Worm (Caenorhabditis elegans) whole organism, L3 larva: ENCODE results near the gene clec-151.

ENCODE experiments used
- R02D3.7 ChIP-seq: fragments of 150-350 bp; optimal IDR thresholded peaks from 2 replicates; lab custom pipeline; 2014; ENCODE audit warnings: missing biosample characterization, missing genetic modification characterization
- ZK546.5 ChIP-seq: sonication (generic microtip); optimal IDR thresholded peaks from 2 replicates; lab custom pipeline; 2017; ENCODE audit warnings: missing biosample characterization, missing genetic modification characterization
- ama-1 ChIP-seq: fragments of 150-350 bp; optimal IDR thresholded peaks from 2 replicates; lab custom pipeline; 2018
- ceh-28 ChIP-seq: fragments of 150-350 bp; optimal IDR thresholded peaks from 2 replicates; lab custom pipeline; 2014; ENCODE audit warnings: missing biosample characterization, missing genetic modification reagents, missing genetic modification characterization
- daf-12 ChIP-seq: fragments of 150-350 bp; optimal IDR thresholded peaks from 2 replicates; lab custom pipeline; 2014; ENCODE audit warnings: missing biosample characterization, missing genetic modification reagents, missing genetic modification characterization
- egl-27 ChIP-seq: sonication (generic microtip); optimal IDR thresholded peaks from 4 replicates; lab custom pipeline; 2017; ENCODE audit warnings: missing biosample characterization, missing genetic modification reagents, missing genetic modification characterization
- egl-5 ChIP-seq: fragments of 150-350 bp; optimal IDR thresholded peaks from 2 replicates; lab custom pipeline; 2017; ENCODE audit warnings: missing biosample characterization, missing genetic modification reagents, missing genetic modification characterization, inconsistent platforms
- elt-1 ChIP-seq: fragments of 150-350 bp; optimal IDR thresholded peaks from 2 replicates; lab custom pipeline; 2014; ENCODE audit warnings: missing biosample characterization, missing genetic modification characterization
- elt-2 ChIP-seq: sonication (generic microtip); optimal IDR thresholded peaks from 2 replicates; lab custom pipeline; 2016; ENCODE audit warnings: missing genetic modification reagents, mild to moderate bottlenecking, missing genetic modification characterization, missing compliant biosample characterization
- elt-3 ChIP-seq, 3 experiments: fragments of 150-350 bp in 1 of 3; sonication (generic microtip) in 2 of 3; optimal IDR thresholded peaks; 2 replicates in 2 of 3; 4 replicates in 1 of 3; lab custom pipeline; 2014 to 2017; ENCODE audit warnings: missing biosample characterization in 3 of 3, missing genetic modification characterization in 3 of 3
- eor-1 ChIP-seq, 2 experiments: fragments of 150-350 bp; optimal IDR thresholded peaks; 2 replicates each; lab custom pipeline; 2014 to 2018; ENCODE audit warnings: missing biosample characterization in 2 of 2, missing genetic modification characterization in 2 of 2
- fkh-10 ChIP-seq: sonication (generic microtip); optimal IDR thresholded peaks from 2 replicates; lab custom pipeline; 2017; ENCODE audit warnings: missing biosample characterization, missing genetic modification reagents, missing genetic modification characterization
- fos-1 ChIP-seq: fragments of 150-350 bp; optimal IDR thresholded peaks from 2 replicates; lab custom pipeline; 2014; ENCODE audit warnings: missing biosample characterization, missing genetic modification characterization
- hmg-11 ChIP-seq: sonication (generic microtip); optimal IDR thresholded peaks from 2 replicates; lab custom pipeline; 2016; ENCODE audit warnings: missing genetic modification characterization, missing compliant biosample characterization
- jun-1 ChIP-seq: fragments of 150-350 bp; optimal IDR thresholded peaks from 2 replicates; lab custom pipeline; 2014; ENCODE audit warnings: missing biosample characterization, missing genetic modification reagents, missing genetic modification characterization
- lin-15B ChIP-seq: fragments of 150-350 bp; optimal IDR thresholded peaks from 2 replicates; lab custom pipeline; 2014; ENCODE audit warnings: missing biosample characterization, missing genetic modification characterization
- lin-39 ChIP-seq: fragments of 150-350 bp; optimal IDR thresholded peaks from 2 replicates; lab custom pipeline; 2018; ENCODE audit warnings: missing biosample characterization, missing genetic modification reagents, missing genetic modification characterization
- nfya-1 ChIP-seq: sonication (generic microtip); optimal IDR thresholded peaks from 2 replicates; lab custom pipeline; 2017; ENCODE audit warnings: missing genetic modification characterization, mild to moderate bottlenecking, missing compliant biosample characterization, antibody characterized with exemption, moderate library complexity; ENCODE audit not compliant: insufficient read depth
- nhr-12 ChIP-seq: fragments of 150-350 bp; optimal IDR thresholded peaks from 2 replicates; lab custom pipeline; 2014; ENCODE audit warnings: missing biosample characterization, missing genetic modification characterization
- nhr-23 ChIP-seq: fragments of 150-350 bp; optimal IDR thresholded peaks from 2 replicates; lab custom pipeline; 2014; ENCODE audit warnings: missing biosample characterization, missing genetic modification reagents, missing genetic modification characterization
- nhr-237 ChIP-seq: fragments of 150-350 bp; optimal IDR thresholded peaks from 2 replicates; lab custom pipeline; 2014; ENCODE audit warnings: missing biosample characterization, missing genetic modification characterization
- nhr-25 ChIP-seq: sonication (generic microtip); optimal IDR thresholded peaks from 2 replicates; lab custom pipeline; 2017; ENCODE audit warnings: missing biosample characterization, missing genetic modification characterization
- nhr-28 ChIP-seq: fragments of 150-350 bp; optimal IDR thresholded peaks from 2 replicates; lab custom pipeline; 2014; ENCODE audit warnings: missing biosample characterization, missing genetic modification characterization
- nhr-43 ChIP-seq: sonication (generic microtip); optimal IDR thresholded peaks from 2 replicates; lab custom pipeline; 2016; ENCODE audit warnings: mild to moderate bottlenecking, missing genetic modification characterization, missing compliant biosample characterization; ENCODE audit not compliant: poor library complexity, severe bottlenecking
- nhr-67 ChIP-seq: fragments of 150-350 bp; optimal IDR thresholded peaks from 2 replicates; lab custom pipeline; 2014; ENCODE audit warnings: missing biosample characterization, missing genetic modification characterization
- nhr-76 ChIP-seq: fragments of 150-350 bp; sonication (generic microtip); optimal IDR thresholded peaks from 5 replicates; lab custom pipeline; 2014; ENCODE audit warnings: missing biosample characterization, missing genetic modification characterization
- pha-4 ChIP-seq: fragments of 150-350 bp; optimal IDR thresholded peaks from 2 replicates; lab custom pipeline; 2014; ENCODE audit warnings: missing biosample characterization, missing genetic modification reagents, missing genetic modification characterization
- pqm-1 ChIP-seq: fragments of 150-350 bp; optimal IDR thresholded peaks from 2 replicates; lab custom pipeline; 2017; ENCODE audit warnings: missing biosample characterization, missing genetic modification characterization, inconsistent platforms
- skn-1 ChIP-seq: fragments of 150-350 bp; optimal IDR thresholded peaks from 2 replicates; lab custom pipeline; 2014; ENCODE audit warnings: missing biosample characterization, missing genetic modification characterization
- snpc-4 ChIP-seq: fragments of 150-350 bp; optimal IDR thresholded peaks from 2 replicates; lab custom pipeline; 2014; ENCODE audit warnings: missing biosample characterization, missing genetic modification characterization
- tbx-2 ChIP-seq: sonication (generic microtip); optimal IDR thresholded peaks from 2 replicates; lab custom pipeline; 2016; ENCODE audit warnings: mild to moderate bottlenecking, missing genetic modification characterization, missing compliant biosample characterization
- unc-39 ChIP-seq: sonication (generic microtip); optimal IDR thresholded peaks from 4 replicates; lab custom pipeline; 2017; ENCODE audit warnings: missing biosample characterization, missing genetic modification characterization
- unc-62 ChIP-seq: fragments of 150-350 bp; sonication (generic microtip); optimal IDR thresholded peaks from 4 replicates; lab custom pipeline; 2014; ENCODE audit warnings: missing biosample characterization, missing genetic modification reagents, missing genetic modification characterization
- ztf-11 ChIP-seq: fragments of 150-350 bp; optimal IDR thresholded peaks from 2 replicates; lab custom pipeline; 2014; ENCODE audit warnings: missing biosample characterization, missing genetic modification characterization
- ztf-4 ChIP-seq: fragments of 150-350 bp; optimal IDR thresholded peaks from 2 replicates; lab custom pipeline; 2014; ENCODE audit warnings: missing biosample characterization, missing genetic modification characterization

The clec-151 gene

ce11 chrIII:4628165-4628564 is at the start of gene clec-151:
Gene clec-151, plus strand, starts transcription at chrIII:4628465.
- TF ChIP-seq elt-2 = no peak
- no peak for TF ChIP-seq ama-1
- TF ChIP-seq eor-1 (tag; optimal IDR thresholded peaks at IDR 0.05; lab: Kevin White, UChicago) = no peak
- TF ChIP-seq jun-1 (tag; lab: Kevin White, UChicago) = no peak
- no peak for TF ChIP-seq nhr-12
- no peak for TF ChIP-seq ztf-4 (tag; lab: Kevin White, UChicago)
- no peak for TF ChIP-seq tbx-2 (tag; lab: Kevin White, UChicago)
- no peak for TF ChIP-seq R02D3.7 (tag; lab: Kevin White, UChicago)
- TF ChIP-seq nhr-76 (tag; lab: Kevin White, UChicago) = no peak
- no peak for TF ChIP-seq nhr-237 (tag; lab: Kevin White, UChicago)
- no peak for TF ChIP-seq nfya-1 (tag; lab: Kevin White, UChicago)
- TF ChIP-seq pqm-1 (tag; lab: Kevin White, UChicago) = no peak
- no peak for TF ChIP-seq unc-62 (GFP tag; lab: Kevin White, UChicago)
- TF ChIP-seq fos-1 (tag; lab: Kevin White, UChicago) = no peak
- no peak for TF ChIP-seq ztf-11 (tag; lab: Kevin White, UChicago)
- no peak for TF ChIP-seq nhr-28
- TF ChIP-seq fkh-10 (GFP tag; lab: Kevin White, UChicago) = no peak
- no peak for TF ChIP-seq daf-12 (tag; lab: Kevin White, UChicago)
- TF ChIP-seq nhr-43 = no peak
- no peak for TF ChIP-seq nhr-67

DNA sequence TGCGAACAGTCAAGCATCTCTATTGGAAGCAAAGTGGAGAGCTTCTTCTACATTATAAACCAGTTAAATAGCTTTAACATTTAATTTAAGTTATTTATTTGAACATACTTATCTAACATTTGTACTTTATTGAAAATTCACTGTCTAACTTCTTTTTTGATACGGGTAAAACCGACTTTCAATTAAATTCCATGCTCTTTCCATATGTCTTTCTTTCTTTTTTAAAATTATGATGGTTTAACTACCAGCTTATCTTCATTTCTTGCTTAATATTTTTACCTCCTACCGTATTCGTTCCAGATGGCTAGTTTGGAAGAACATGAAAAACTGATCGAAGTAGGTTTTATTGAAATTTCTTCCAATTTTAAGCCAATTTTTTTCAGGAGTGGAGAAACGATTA is 46.8 kb upstream of the clec-151 start, which contains the start of gene F35G12.12:
Gene F35G12.12, plus strand, starts transcription at position 301 of the 400 bp plus-strand sequence.
- no peak for TF ChIP-seq snpc-4
- no peak for TF ChIP-seq nfya-1 (tag; lab: Kevin White, UChicago)
- TF ChIP-seq fkh-10 (GFP tag; lab: Kevin White, UChicago) = no peak
- TF ChIP-seq unc-62 (GFP tag; lab: Kevin White, UChicago) = no peak
- TF ChIP-seq ztf-4 (tag; lab: Kevin White, UChicago) = no peak
- TF ChIP-seq tbx-2 (tag; lab: Kevin White, UChicago) = no peak
- no peak for TF ChIP-seq ZK546.5 (tag; lab: Kevin White, UChicago)
- TF ChIP-seq egl-5 = no peak
- TF ChIP-seq unc-39 (tag; lab: Kevin White, UChicago) = no peak
- no peak for TF ChIP-seq lin-15B (tag; lab: Kevin White, UChicago)
- no peak for TF ChIP-seq ceh-28
- TF ChIP-seq skn-1 = no peak
- no peak for TF ChIP-seq ztf-11 (tag; lab: Kevin White, UChicago)
- no peak for TF ChIP-seq elt-3 (tag; optimal IDR thresholded peaks at IDR 0.05; lab: Kevin White, UChicago)
- no peak for TF ChIP-seq hmg-11 (tag; lab: Kevin White, UChicago)
- TF ChIP-seq nhr-67 = no peak
- TF ChIP-seq lin-39 = no peak
- no peak for TF ChIP-seq elt-2

ce11 chrIII:4584068-4584566 is 44.1 kb upstream of the clec-151 start, which contains the start of gene F35G12.5:
Gene F35G12.5, plus strand, starts transcription at chrIII:4584118.
- TF ChIP-seq egl-5 (no peak), nfya-1 (tag; lab: Kevin White, UChicago) (peak; percentile 97)

DNA sequence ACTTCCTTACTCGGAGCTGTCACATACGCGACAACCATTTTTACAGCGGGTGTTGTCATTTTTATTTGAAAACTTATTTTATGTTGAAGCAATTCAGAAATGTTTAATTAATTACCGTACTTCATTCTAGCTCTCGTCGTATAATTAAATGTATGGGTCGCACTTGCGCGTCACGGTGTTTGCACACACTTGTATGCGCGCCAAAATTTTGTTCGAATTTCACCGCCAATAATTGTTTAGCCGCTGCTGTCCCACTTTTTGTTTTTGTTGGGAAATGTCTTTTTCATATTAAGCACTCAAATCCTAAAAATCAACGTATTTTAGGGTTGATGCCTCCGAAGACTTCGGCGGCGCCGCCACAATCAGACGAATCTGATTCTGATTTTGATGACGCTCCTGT is 41.1 kb upstream of the clec-151 start, which contains the start of the genes F35G12.7 and smc-4:
Gene F35G12.7, minus strand, starts transcription at position 154 of the 400 bp plus-strand sequence.
Gene smc-4, plus strand, starts transcription at position 325 of the 400 bp plus-strand sequence.
- TF ChIP-seq ceh-28 (peak; percentile 9), elt-2 (peak; percentile 25), nhr-23 (tag; lab: Kevin White, UChicago) (peak; percentile 73), nhr-25 (peak; percentile 32), egl-27 (no peak), elt-1 (tag; lab: Kevin White, UChicago) (no peak), unc-39 (tag; lab: Kevin White, UChicago) (no peak), nfya-1 (tag; lab: Kevin White, UChicago) (peak; percentile 90), nhr-28 (no peak), pha-4 (peak; percentile 73), lin-15B (tag; lab: Kevin White, UChicago) (peak; percentile 26)
